Fruit fly (Drosophila melanogaster): ENCODE data around the gene Smug.

DNA sequence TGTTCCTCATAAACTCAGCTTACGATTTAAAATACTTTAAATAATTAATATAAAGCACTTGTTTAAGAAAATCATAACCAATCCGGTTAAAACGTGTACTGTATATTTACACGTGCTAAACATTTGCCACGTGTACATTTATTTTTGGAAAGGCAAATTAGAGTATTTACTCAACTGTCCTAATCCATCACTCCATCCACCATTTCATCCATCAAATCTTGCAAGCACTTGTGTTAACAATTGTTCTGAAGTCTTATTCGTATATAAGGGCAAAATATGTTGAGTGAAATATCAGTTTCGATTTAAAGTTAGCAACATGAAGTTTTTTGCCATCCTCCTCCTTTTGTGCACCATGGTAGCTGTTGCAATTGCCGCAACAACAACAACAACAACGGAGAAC lies 29.1 kb upstream of the Smug start, which contains the start of gene CG42779:
- TF ChIP-seq CG8478 (optimal IDR thresholded peaks at IDR 0.05) (no peak), CTCF (optimal IDR thresholded peaks at IDR 0.05) (no peak)

All from S2 (cell line).